Comparison of ENCODE assay signal across 3 fruit fly cellular contexts in genomic region chr2L:6474878-6475582, dm6.
TF ChIP-seq lines count a peak whose summit lies in the region.

No protein-coding gene starts in this region.

- no peak for TF ChIP-seq CTCF in whole organism, embryonic (GFP tag; optimal IDR thresholded peaks at IDR 0.05; lab: Kevin White, UChicago)

TF ChIP-seq in whole organism, adult, 20 proteins besides CTCF, POLR2A, EP300 and RAD21:
- no peak for TF ChIP-seq Clk (GFP tag; optimal IDR thresholded peaks at IDR 0.05; lab: Kevin White, UChicago)
- TF ChIP-seq cic (GFP tag; optimal IDR thresholded peaks at IDR 0.05; lab: Kevin White, UChicago), result peak; percentile 41
- no peak for TF ChIP-seq kay (GFP tag; lab: Kevin White, UChicago; ENCODE audit: borderline replicate concordance)
- TF ChIP-seq CG11617 (GFP tag; optimal IDR thresholded peaks at IDR 0.05; lab: Kevin White, UChicago), result no peak
- TF ChIP-seq CG12768 (GFP tag; optimal IDR thresholded peaks at IDR 0.05; lab: Kevin White, UChicago), result peak; percentile 70
- no peak for TF ChIP-seq bab1 (GFP tag; optimal IDR thresholded peaks at IDR 0.05; lab: Kevin White, UChicago)
- TF ChIP-seq Mnt (GFP tag; optimal IDR thresholded peaks at IDR 0.05; lab: Kevin White, UChicago), result no peak
- TF ChIP-seq tj (GFP tag; optimal IDR thresholded peaks at IDR 0.05; lab: Kevin White, UChicago), result no peak
- no peak for TF ChIP-seq CG14711 (tag; optimal IDR thresholded peaks at IDR 0.05; lab: Kevin White, UChicago)
- peak; percentile 30 for TF ChIP-seq CG33017 (tag; optimal IDR thresholded peaks at IDR 0.05; lab: Kevin White, UChicago)
TF ChIP-seq in whole organism, adult: peak in this region for 3.

TF ChIP-seq in whole organism, embryonic, 481 proteins besides CTCF, POLR2A, EP300 and RAD21:
- TF ChIP-seq Med (GFP tag; lab: Kevin White, UChicago) (peak; percentile 21), Hr51 (GFP tag; optimal IDR thresholded peaks at IDR 0.05; lab: Kevin White, UChicago) (no peak), gfzf (GFP tag; optimal IDR thresholded peaks at IDR 0.05; lab: Kevin White, UChicago) (no peak), CG8359 (GFP tag; optimal IDR thresholded peaks at IDR 0.05; lab: Kevin White, UChicago; ENCODE audit: borderline replicate concordance) (no peak), CG15269 (tag; optimal IDR thresholded peaks at IDR 0.05; lab: Kevin White, UChicago) (no peak), CG6689 (GFP tag; IDR thresholded peaks at IDR 0.05; lab: Robert Waterston, UW) (no peak), CG7928 (GFP tag; optimal IDR thresholded peaks at IDR 0.05; lab: Kevin White, UChicago) (no peak), Neu2 (GFP tag; optimal IDR thresholded peaks at IDR 0.05; lab: Kevin White, UChicago; ENCODE audit: borderline replicate concordance) (no peak), lilli (GFP tag; optimal IDR thresholded peaks at IDR 0.05; lab: Kevin White, UChicago) (no peak), Meics (GFP tag; optimal IDR thresholded peaks at IDR 0.05; lab: Kevin White, UChicago) (no peak), CG8924 (tag; optimal IDR thresholded peaks at IDR 0.05; lab: Kevin White, UChicago) (no peak), CG12299 (tag; optimal IDR thresholded peaks at IDR 0.05; lab: Kevin White, UChicago) (no peak), CG10979 (tag; optimal IDR thresholded peaks at IDR 0.05; lab: Kevin White, UChicago) (no peak), Dbx (GFP tag; IDR thresholded peaks at IDR 0.05; lab: Robert Waterston, UW) (0 out of 3 replicates have a peak, but pooled peaks have one; percentile 53), grn (GFP tag; optimal IDR thresholded peaks at IDR 0.05; lab: Kevin White, UChicago) (no peak), CG3407 (GFP tag; optimal IDR thresholded peaks at IDR 0.05; lab: Kevin White, UChicago) (no peak), CG9817 (tag; optimal IDR thresholded peaks at IDR 0.05; lab: Kevin White, UChicago) (no peak), CG2202 (tag; optimal IDR thresholded peaks at IDR 0.05; lab: Kevin White, UChicago) (no peak), Dip2 (GFP tag; IDR thresholded peaks at IDR 0.05; lab: Robert Waterston, UW) (no peak), sqz (GFP tag; optimal IDR thresholded peaks at IDR 0.05; lab: Kevin White, UChicago) (no peak), exex (tag; optimal IDR thresholded peaks at IDR 0.05; lab: Kevin White, UChicago) (peak; percentile 74), CG18619 (GFP tag; optimal IDR thresholded peaks at IDR 0.05; lab: Kevin White, UChicago) (no peak), Atf6 (GFP tag; IDR thresholded peaks at IDR 0.05; lab: Robert Waterston, UW) (no peak), dpn (GFP tag; optimal IDR thresholded peaks at IDR 0.05; lab: Kevin White, UChicago) (no peak), Ptx1 (GFP tag; IDR thresholded peaks at IDR 0.05; lab: Robert Waterston, UW) (no peak), Kr (GFP tag; optimal IDR thresholded peaks at IDR 0.05; lab: Kevin White, UChicago) (no peak), CG12769 (tag; optimal IDR thresholded peaks at IDR 0.05; lab: Kevin White, UChicago) (no peak), CG8478 (optimal IDR thresholded peaks at IDR 0.05; lab: Kevin White, UChicago) (no peak), chif (GFP tag; optimal IDR thresholded peaks at IDR 0.05; lab: Kevin White, UChicago) (no peak), pzg (GFP tag; optimal IDR thresholded peaks at IDR 0.05; lab: Kevin White, UChicago) (no peak), Dref (GFP tag; IDR thresholded peaks at IDR 0.05; lab: Robert Waterston, UW) (peak; percentile 25; the same call in 1 of the 2 replicates), lbe (GFP tag; optimal IDR thresholded peaks at IDR 0.05; lab: Kevin White, UChicago) (no peak), CG1792 (GFP tag; optimal IDR thresholded peaks at IDR 0.05; lab: Kevin White, UChicago) (no peak), CG9797 (GFP tag; optimal IDR thresholded peaks at IDR 0.05; lab: Kevin White, UChicago) (no peak), CG15073 (GFP tag; optimal IDR thresholded peaks at IDR 0.05; lab: Kevin White, UChicago) (peak; percentile 66), Mes4 (GFP tag; optimal IDR thresholded peaks at IDR 0.05; lab: Kevin White, UChicago) (no peak)
TF ChIP-seq in whole organism, embryonic: peak in this region for 5.

TF ChIP-seq in whole organism, pupa, 21 proteins besides CTCF, POLR2A, EP300 and RAD21:
- TF ChIP-seq Ets98B (GFP tag; IDR thresholded peaks at IDR 0.05; lab: Robert Waterston, UW) (no peak), fd96Ca (GFP tag; IDR thresholded peaks at IDR 0.05; lab: Robert Waterston, UW) (0 out of 3 replicates have a peak, but pooled peaks have one; percentile 10)
